Fruit fly (Drosophila melanogaster): ENCODE data around the gene CG4069.

CG4069 gene

DNA sequence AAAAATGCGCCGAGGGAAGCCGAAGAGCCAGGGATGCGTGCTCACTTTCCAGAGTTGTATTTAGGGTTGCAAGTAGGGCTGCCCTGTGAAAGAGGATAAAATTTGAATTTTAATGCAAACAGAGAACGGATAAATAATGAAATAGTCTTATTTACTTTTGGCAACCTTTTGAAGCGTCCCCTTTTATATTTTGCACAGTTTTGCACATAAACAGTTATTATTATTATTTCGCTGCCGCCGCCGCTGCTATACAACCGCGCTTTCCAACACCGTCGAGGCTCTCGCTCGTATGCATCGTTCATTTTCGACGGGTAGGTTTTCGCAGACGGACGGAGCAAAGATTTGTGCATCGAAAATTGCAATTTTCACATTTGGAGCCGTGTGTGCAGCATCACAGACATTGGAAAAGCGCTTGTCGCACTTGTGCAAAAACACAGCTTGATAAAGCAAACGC is 22.3 kb downstream of the CG4069 start, which contains the start of the genes sti and tral (continued):
- TF ChIP-seq Hr51 (GFP tag; optimal IDR thresholded peaks at IDR 0.05), result peak; percentile 79 to 96
- TF ChIP-seq CG31441 (GFP tag; IDR thresholded peaks at IDR 0.05), result peak; percentile 83; the same call in 1 of the 2 replicates
- TF ChIP-seq sqz (GFP tag; optimal IDR thresholded peaks at IDR 0.05), result peak; percentile 79
- peak; percentile 64 for TF ChIP-seq jing (GFP tag; optimal IDR thresholded peaks at IDR 0.05)
- TF ChIP-seq nom (GFP tag; optimal IDR thresholded peaks at IDR 0.05), result peak; percentile 51
- no peak for TF ChIP-seq Dip2 (GFP tag; IDR thresholded peaks at IDR 0.05)
- peak; percentile 91 for TF ChIP-seq Camta (GFP tag; optimal IDR thresholded peaks at IDR 0.05)
- TF ChIP-seq CG12391 (tag; optimal IDR thresholded peaks at IDR 0.05), result peak; percentile 90
- TF ChIP-seq tap (tag; optimal IDR thresholded peaks at IDR 0.05), result no peak
- TF ChIP-seq CG10654 (GFP tag; optimal IDR thresholded peaks at IDR 0.05), result peak; percentile 85
- peak in 1 of 2 experiments; percentile 13 for TF ChIP-seq eve (GFP tag; optimal IDR thresholded peaks at IDR 0.05)
- TF ChIP-seq Xrp1 (GFP tag; IDR thresholded peaks at IDR 0.05), result peak; percentile 84
- TF ChIP-seq CG18619 (GFP tag; optimal IDR thresholded peaks at IDR 0.05), result peak; percentile 84
- peak; percentile 95 for TF ChIP-seq CG8944 (GFP tag; optimal IDR thresholded peaks at IDR 0.05)
- peak; percentile 91 for TF ChIP-seq sug (tag; optimal IDR thresholded peaks at IDR 0.05)
- TF ChIP-seq croc (GFP tag; conservative IDR thresholded peaks at IDR 0.05), result peak; percentile 70
- peak; percentile 88 for TF ChIP-seq Meics (GFP tag; optimal IDR thresholded peaks at IDR 0.05)
- peak; percentile 93 for TF ChIP-seq pzg (GFP tag; optimal IDR thresholded peaks at IDR 0.05)
- TF ChIP-seq YL-1 (GFP tag; optimal IDR thresholded peaks at IDR 0.05), result peak; percentile 95
- peak; percentile 62 for TF ChIP-seq CG9797 (GFP tag; optimal IDR thresholded peaks at IDR 0.05)
- no peak for TF ChIP-seq Dfd (GFP tag; optimal IDR thresholded peaks at IDR 0.05)
- no peak for TF ChIP-seq Bgb (GFP tag; IDR thresholded peaks at IDR 0.05; ENCODE audit: partially characterized antibody)
- TF ChIP-seq Hsf (GFP tag; optimal IDR thresholded peaks at IDR 0.05), result peak; percentile 95
- peak; percentile 39 for TF ChIP-seq ash1 (GFP tag; optimal IDR thresholded peaks at IDR 0.05)
- TF ChIP-seq TFAM (GFP tag; optimal IDR thresholded peaks at IDR 0.05), result no peak
- peak; percentile 84 for TF ChIP-seq CG1792 (GFP tag; optimal IDR thresholded peaks at IDR 0.05)
- no peak; the same call in 1 of the 2 replicates for TF ChIP-seq amos (GFP tag; IDR thresholded peaks at IDR 0.05; ENCODE audit: partially characterized antibody)
- peak; percentile 18 for TF ChIP-seq zf30C (GFP tag; optimal IDR thresholded peaks at IDR 0.05)
- TF ChIP-seq CG9609 (GFP tag; optimal IDR thresholded peaks at IDR 0.05), result peak; percentile 94
- peak; percentile 19 for TF ChIP-seq pros (GFP tag; optimal IDR thresholded peaks at IDR 0.05)
- peak in 1 of 2 experiments; percentile 12 for TF ChIP-seq Trl (optimal IDR thresholded peaks at IDR 0.05)
- TF ChIP-seq Trl (GFP tag; optimal IDR thresholded peaks at IDR 0.05), result peak; percentile 96
- TF ChIP-seq CG30020 (tag; optimal IDR thresholded peaks at IDR 0.05), result peak; percentile 75
- peak; percentile 83 for TF ChIP-seq kni (GFP tag; optimal IDR thresholded peaks at IDR 0.05)
- TF ChIP-seq MESR4 (GFP tag; optimal IDR thresholded peaks at IDR 0.05), result peak; percentile 86
- peak; percentile 81 for TF ChIP-seq corto (GFP tag; optimal IDR thresholded peaks at IDR 0.05)
- TF ChIP-seq Nf-YC (tag; optimal IDR thresholded peaks at IDR 0.05), result peak; percentile 85
- TF ChIP-seq NfI (GFP tag; optimal IDR thresholded peaks at IDR 0.05), result peak; percentile 91
- TF ChIP-seq luna (GFP tag; optimal IDR thresholded peaks at IDR 0.05), result peak; percentile 88
- TF ChIP-seq CG9876 (GFP tag; optimal IDR thresholded peaks at IDR 0.05), result peak; percentile 91
- TF ChIP-seq CG12219 (GFP tag; optimal IDR thresholded peaks at IDR 0.05), result peak; percentile 59
- peak; percentile 82 for TF ChIP-seq CG10147 (GFP tag; optimal IDR thresholded peaks at IDR 0.05)
- peak; percentile 77 for TF ChIP-seq Sox100B (GFP tag; optimal IDR thresholded peaks at IDR 0.05)
- TF ChIP-seq CG2202 (tag; optimal IDR thresholded peaks at IDR 0.05), result peak; percentile 72
- peak; percentile 4 for TF ChIP-seq MTF-1 (GFP tag; optimal IDR thresholded peaks at IDR 0.05; ENCODE audit: borderline replicate concordance)
- no peak for TF ChIP-seq Vsx1 (GFP tag; optimal IDR thresholded peaks at IDR 0.05)
- peak; percentile 77; the same call in 1 of the 3 replicates for TF ChIP-seq otp (GFP tag; IDR thresholded peaks at IDR 0.05)
- TF ChIP-seq crp (GFP tag; optimal IDR thresholded peaks at IDR 0.05), result peak in 1 of 2 experiments; percentile 53
- TF ChIP-seq unpg (GFP tag; optimal IDR thresholded peaks at IDR 0.05), result peak; percentile 81
